Worm (Caenorhabditis elegans): ENCODE measurements around the gene T16H12.13.

ce11 chrIII:10101352-10101751 is 16.1 kb downstream of the T16H12.13 start, which contains the start of gene kel-10:
- TF ChIP-seq ama-1 (optimal IDR thresholded peaks at IDR 0.05) (no peak), ama-1 (GFP tag; optimal IDR thresholded peaks at IDR 0.05) (no peak), F55B11.4 (tag; optimal IDR thresholded peaks at IDR 0.05; ENCODE audit: borderline replicate concordance, insufficient read depth) (no peak), let-526 (GFP tag; IDR thresholded peaks at IDR 0.05) (no peak), nhr-80 (tag; optimal IDR thresholded peaks at IDR 0.05) (no peak), B0261.1 (tag; optimal IDR thresholded peaks at IDR 0.05) (no peak), nfya-1 (tag; optimal IDR thresholded peaks at IDR 0.05; ENCODE audit: borderline replicate concordance, insufficient read depth) (no peak), athp-1 (tag; optimal IDR thresholded peaks at IDR 0.05) (no peak), madf-6 (GFP tag; IDR thresholded peaks at IDR 0.05) (no peak), F23B12.7 (tag; optimal IDR thresholded peaks at IDR 0.05; ENCODE audit: insufficient read depth) (no peak), F57C9.4 (tag; optimal IDR thresholded peaks at IDR 0.05) (no peak), ceh-58 (GFP tag; IDR thresholded peaks at IDR 0.05) (no peak), attf-5 (GFP tag; optimal IDR thresholded peaks at IDR 0.05) (no peak)

Measured in whole organism, young adult.